Worm (Caenorhabditis elegans): ENCODE measurements around the gene acy-3.

Gene acy-3

ce11 chrIII:3801379-3801894, 15.2 kb upstream of the acy-3 start (continued):
- TF ChIP-seq fkh-10 (GFP tag; optimal IDR thresholded peaks at IDR 0.05): peak; percentile 98
- TF ChIP-seq pax-3 (tag; optimal IDR thresholded peaks at IDR 0.05): peak; percentile 93
- TF ChIP-seq elt-3 (tag; optimal IDR thresholded peaks at IDR 0.05): peak in 5 of 6 experiments; percentile 59 to 91 (median 81)
- TF ChIP-seq efl-1 (optimal IDR thresholded peaks at IDR 0.05): peak; percentile 89 to 93
- peak; percentile 71 to 96 for TF ChIP-seq efl-1 (GFP tag; optimal IDR thresholded peaks at IDR 0.05 in 1 of 2)
- peak; percentile 78 for TF ChIP-seq snpc-4 (tag; optimal IDR thresholded peaks at IDR 0.05)
- peak; percentile 83 for TF ChIP-seq egl-13 (tag; optimal IDR thresholded peaks at IDR 0.05)
- peak; percentile 92 for TF ChIP-seq rnt-1 (tag; optimal IDR thresholded peaks at IDR 0.05)
- TF ChIP-seq tbx-2 (tag; optimal IDR thresholded peaks at IDR 0.05): peak; percentile 99
- TF ChIP-seq lir-3 (tag; optimal IDR thresholded peaks at IDR 0.05; ENCODE audit: poor library complexity): peak; percentile 90
- TF ChIP-seq zag-1 (tag; optimal IDR thresholded peaks at IDR 0.05): peak; percentile 86

ce11 chrIII:3800934-3801252, 14.6 kb upstream of the acy-3 start:
- TF ChIP-seq aha-1 (tag; optimal IDR thresholded peaks at IDR 0.05): no peak
- TF ChIP-seq efl-1 (optimal IDR thresholded peaks at IDR 0.05): no peak
- TF ChIP-seq efl-1 (GFP tag; optimal IDR thresholded peaks at IDR 0.05 in 1 of 2): peak in 1 of 2 experiments; percentile 81

- TF ChIP-seq efl-1 (optimal IDR thresholded peaks at IDR 0.05) (no peak), efl-1 (GFP tag; optimal IDR thresholded peaks at IDR 0.05 in 1 of 2) (peak in 1 of 2 experiments; percentile 41), ceh-90 (tag; optimal IDR thresholded peaks at IDR 0.05) (no peak), blmp-1 (tag; optimal IDR thresholded peaks at IDR 0.05) (peak; percentile 80), zag-1 (tag; optimal IDR thresholded peaks at IDR 0.05) (no peak), lin-35 (GFP tag; optimal IDR thresholded peaks at IDR 0.05) (no peak)
Observed at ce11 chrIII:3800240-3800933, 14.1 kb upstream of the acy-3 start, which contains the start of gene mtm-3. mtm-3 (minus strand) TSS chrIII:3800467.

- TF ChIP-seq sup-37 (GFP tag; optimal IDR thresholded peaks at IDR 0.05): no peak
- no peak for TF ChIP-seq nhr-77 (tag; optimal IDR thresholded peaks at IDR 0.05)
- peak; percentile 35 for TF ChIP-seq elt-2 (tag; optimal IDR thresholded peaks at IDR 0.05)
- peak; percentile 45 for TF ChIP-seq nhr-90 (tag; optimal IDR thresholded peaks at IDR 0.05; ENCODE audit: poor library complexity)
- peak; percentile 63 for TF ChIP-seq lin-14 (GFP tag; optimal IDR thresholded peaks at IDR 0.05)
- peak; percentile 60 for TF ChIP-seq snu-23 (GFP tag; optimal IDR thresholded peaks at IDR 0.05)
- TF ChIP-seq unc-98 (GFP tag; IDR thresholded peaks at IDR 0.05): no peak
- peak; percentile 65 for TF ChIP-seq blmp-1 (tag; optimal IDR thresholded peaks at IDR 0.05)
- TF ChIP-seq nhr-19 (GFP tag; conservative IDR thresholded peaks at IDR 0.05): peak; percentile 44
- no peak for TF ChIP-seq mef-2 (tag; optimal IDR thresholded peaks at IDR 0.05)
- peak; percentile 10 for TF ChIP-seq mep-1 (tag; optimal IDR thresholded peaks at IDR 0.05)
- TF ChIP-seq aly-2 (tag; optimal IDR thresholded peaks at IDR 0.05): no peak
- peak; percentile 57 for TF ChIP-seq nhr-20 (tag; optimal IDR thresholded peaks at IDR 0.05)
- TF ChIP-seq tbx-2 (tag; optimal IDR thresholded peaks at IDR 0.05): peak; percentile 21
- no peak for TF ChIP-seq pax-3 (tag; optimal IDR thresholded peaks at IDR 0.05)
- TF ChIP-seq elt-3 (tag; optimal IDR thresholded peaks at IDR 0.05): peak in 4 of 6 experiments; percentile 29 to 75 (median 49)
- no peak for TF ChIP-seq ztf-4 (tag; optimal IDR thresholded peaks at IDR 0.05)
- TF ChIP-seq unc-62 (GFP tag; optimal IDR thresholded peaks at IDR 0.05): no peak
- TF ChIP-seq irx-1 (tag; optimal IDR thresholded peaks at IDR 0.05): no peak
- TF ChIP-seq nhr-85 (tag): no peak
- TF ChIP-seq aha-1 (tag; optimal IDR thresholded peaks at IDR 0.05): no peak
- TF ChIP-seq lin-35 (GFP tag; optimal IDR thresholded peaks at IDR 0.05): peak in 1 of 2 experiments; percentile 66
- TF ChIP-seq nhr-237 (tag; optimal IDR thresholded peaks at IDR 0.05): no peak
- TF ChIP-seq lsy-2 (tag; optimal IDR thresholded peaks at IDR 0.05): peak; percentile 38 to 40
- TF ChIP-seq ceh-63 (GFP tag; optimal IDR thresholded peaks at IDR 0.05): no peak
- TF ChIP-seq ama-1 (optimal IDR thresholded peaks at IDR 0.05): peak; percentile 12
- peak; percentile 12 to 22 for TF ChIP-seq efl-1 (optimal IDR thresholded peaks at IDR 0.05)
- TF ChIP-seq efl-1 (GFP tag; optimal IDR thresholded peaks at IDR 0.05 in 1 of 2): peak in 1 of 2 experiments; percentile 83
- peak; percentile 15 for TF ChIP-seq nhr-47 (tag; optimal IDR thresholded peaks at IDR 0.05)
- TF ChIP-seq sox-4 (tag; optimal IDR thresholded peaks at IDR 0.05): no peak
- TF ChIP-seq F16B12.6 (tag; optimal IDR thresholded peaks at IDR 0.05): no peak
- TF ChIP-seq pag-3 (tag; optimal IDR thresholded peaks at IDR 0.05; ENCODE audit: borderline replicate concordance, insufficient read depth): peak; percentile 7
- TF ChIP-seq mab-9 (GFP tag; IDR thresholded peaks at IDR 0.05): no peak
- peak; percentile 55 for TF ChIP-seq nhr-71 (tag; optimal IDR thresholded peaks at IDR 0.05)
Observed at ce11 chrIII:3799213-3799612, 12.9 kb upstream of the acy-3 start.
